Worm (Caenorhabditis elegans) whole organism, late embryonic: Measurements from ENCODE around the gene ZK1098.9.
A peak's percentile ranks its signal among the peaks of the same experiment; 100 is the strongest.

Source experiments
- K02D7.2 ChIP-seq: sonication (generic microtip); optimal IDR thresholded peaks from 2 replicates; lab custom pipeline; 2017; ENCODE audit warnings: mild to moderate bottlenecking, missing genetic modification characterization, missing compliant biosample characterization
- K09A11.1 ChIP-seq: sonication (generic microtip); optimal IDR thresholded peaks from 2 replicates; lab custom pipeline; 2017; ENCODE audit warnings: antibody characterized with exemption, mild to moderate bottlenecking, missing genetic modification characterization, missing compliant biosample characterization; ENCODE audit not compliant: insufficient read depth
- T23F11.4 ChIP-seq: fragments of 200-800 bp; sonication (Bioruptor generic); optimal IDR thresholded peaks from 2 replicates; lab custom pipeline; 2018; ENCODE audit warnings: mild to moderate bottlenecking, missing genetic modification characterization, missing compliant biosample characterization
- Y22D7AL.16 ChIP-seq: sonication (generic microtip); optimal IDR thresholded peaks from 2 replicates; lab custom pipeline; 2016; ENCODE audit warnings: missing genetic modification characterization, missing compliant biosample characterization
- ahr-1 ChIP-seq: sonication (generic microtip); optimal IDR thresholded peaks from 2 replicates; lab custom pipeline; 2016; ENCODE audit warnings: missing genetic modification characterization, missing compliant biosample characterization
- ceh-14 ChIP-seq: sonication (generic microtip); optimal IDR thresholded peaks from 2 replicates; lab custom pipeline; 2016; ENCODE audit warnings: missing genotype, missing genetic modification characterization, missing compliant biosample characterization
- ceh-22 ChIP-seq: sonication (generic microtip); optimal IDR thresholded peaks from 2 replicates; lab custom pipeline; 2017; ENCODE audit warnings: missing biosample characterization, missing genetic modification characterization
- ceh-30 ChIP-seq: fragments of 150-350 bp; optimal IDR thresholded peaks from 2 replicates; lab custom pipeline; 2014; ENCODE audit warnings: missing biosample characterization, missing genetic modification characterization
- ceh-34 ChIP-seq: sonication (generic microtip); optimal IDR thresholded peaks from 2 replicates; lab custom pipeline; 2016; ENCODE audit warnings: mild to moderate bottlenecking, missing genetic modification characterization, missing compliant biosample characterization
- ceh-48 ChIP-seq: sonication (generic microtip); optimal IDR thresholded peaks from 2 replicates; lab custom pipeline; 2016; ENCODE audit warnings: missing genetic modification characterization, inconsistent platforms, missing compliant biosample characterization
- ceh-6 ChIP-seq: fragments of 200-800 bp; sonication (Bioruptor generic); optimal IDR thresholded peaks from 2 replicates; lab custom pipeline; 2018; ENCODE audit warnings: mild to moderate bottlenecking, missing genetic modification characterization, missing compliant biosample characterization
- elt-2 ChIP-seq: sonication (generic microtip); optimal IDR thresholded peaks from 2 replicates; lab custom pipeline; 2016; ENCODE audit warnings: missing genetic modification reagents, missing genetic modification characterization, missing compliant biosample characterization
- fkh-6 ChIP-seq: sonication (generic microtip); optimal IDR thresholded peaks from 2 replicates; lab custom pipeline; 2016; ENCODE audit warnings: missing genetic modification characterization, missing compliant biosample characterization
- hlh-30 ChIP-seq: sonication (generic microtip); optimal IDR thresholded peaks from 2 replicates; lab custom pipeline; 2017; ENCODE audit warnings: antibody characterized with exemption, missing genetic modification characterization, missing compliant biosample characterization; ENCODE audit not compliant: insufficient read depth
- hlh-6 ChIP-seq: sonication (generic microtip); optimal IDR thresholded peaks from 2 replicates; lab custom pipeline; 2016; ENCODE audit warnings: missing genotype, missing genetic modification characterization, missing compliant biosample characterization
- madf-2 ChIP-seq: sonication (generic microtip); optimal IDR thresholded peaks from 2 replicates; lab custom pipeline; 2017; ENCODE audit warnings: missing genetic modification characterization, missing compliant biosample characterization
- mec-3 ChIP-seq: sonication (generic microtip); optimal IDR thresholded peaks from 2 replicates; lab custom pipeline; 2016; ENCODE audit warnings: borderline replicate concordance, missing genetic modification characterization, missing compliant biosample characterization
- nfya-1 ChIP-seq: sonication (generic microtip); optimal IDR thresholded peaks from 2 replicates; lab custom pipeline; 2017; ENCODE audit warnings: missing genetic modification characterization, mild to moderate bottlenecking, missing compliant biosample characterization, antibody characterized with exemption, moderate library complexity
- nhr-11 ChIP-seq: fragments of 150-350 bp; optimal IDR thresholded peaks from 2 replicates; lab custom pipeline; 2014; ENCODE audit warnings: missing biosample characterization, missing genetic modification characterization
- npax-4 ChIP-seq: sonication (generic microtip); optimal IDR thresholded peaks from 2 replicates; lab custom pipeline; 2016; ENCODE audit warnings: missing genetic modification characterization, missing compliant biosample characterization
- odd-2 ChIP-seq: sonication (generic microtip); optimal IDR thresholded peaks from 2 replicates; lab custom pipeline; 2017; ENCODE audit warnings: antibody characterized with exemption, mild to moderate bottlenecking, missing genetic modification characterization, missing compliant biosample characterization
- pax-1 ChIP-seq: fragments of 150-350 bp; optimal IDR thresholded peaks from 2 replicates; lab custom pipeline; 2014; ENCODE audit warnings: missing biosample characterization, missing genetic modification characterization
- pha-2 ChIP-seq: sonication (generic microtip); optimal IDR thresholded peaks from 2 replicates; lab custom pipeline; 2017; ENCODE audit warnings: mild to moderate bottlenecking, missing genetic modification characterization, missing compliant biosample characterization
- pqm-1 ChIP-seq: sonication (generic microtip); optimal IDR thresholded peaks from 2 replicates; lab custom pipeline; 2016; ENCODE audit warnings: missing genetic modification characterization, missing compliant biosample characterization
- rnt-1 ChIP-seq: sonication (generic microtip); optimal IDR thresholded peaks from 2 replicates; lab custom pipeline; 2016; ENCODE audit warnings: missing genetic modification characterization, missing compliant biosample characterization
- tbx-2 ChIP-seq: sonication (generic microtip); optimal IDR thresholded peaks from 2 replicates; lab custom pipeline; 2016; ENCODE audit warnings: missing genetic modification characterization, missing compliant biosample characterization
- ttx-3 ChIP-seq: sonication (generic microtip); optimal IDR thresholded peaks from 2 replicates; lab custom pipeline; 2016; ENCODE audit warnings: missing genetic modification reagents, missing genetic modification characterization, missing compliant biosample characterization
- unc-42 ChIP-seq: sonication (generic microtip); optimal IDR thresholded peaks from 2 replicates; lab custom pipeline; 2016; ENCODE audit warnings: missing genotype, missing genetic modification characterization, missing compliant biosample characterization
- zip-5 ChIP-seq: sonication (generic microtip); optimal IDR thresholded peaks from 2 replicates; lab custom pipeline; 2016; ENCODE audit warnings: missing genetic modification characterization, missing compliant biosample characterization
- ztf-16 ChIP-seq: sonication (generic microtip); optimal IDR thresholded peaks from 2 replicates; lab custom pipeline; 2017; ENCODE audit warnings: missing genetic modification characterization, missing compliant biosample characterization

Gene ZK1098.9

DNA sequence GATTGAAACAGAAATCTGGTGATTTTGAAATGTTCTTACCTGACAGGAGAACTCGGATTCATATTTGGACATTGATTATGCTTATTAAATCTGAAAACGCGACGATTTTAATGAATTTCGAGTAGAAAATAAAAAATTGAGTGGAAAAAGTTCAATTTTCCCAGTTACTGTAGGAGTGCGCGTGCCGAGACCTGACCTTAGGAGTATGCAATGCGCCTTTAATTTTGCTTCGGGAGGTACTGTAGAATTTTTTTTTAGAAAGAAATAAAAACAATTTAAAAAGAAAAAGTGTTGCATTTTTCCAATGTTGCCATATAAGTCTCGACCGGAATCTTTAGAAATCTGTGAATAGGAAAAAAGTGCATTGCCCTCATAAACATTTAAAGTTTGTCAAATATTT is 21.7 kb downstream of the ZK1098.9 start, which contains the start of gene C48B4.11:
Gene C48B4.11 (minus strand): TSS at position 143 of the 400 bp plus-strand sequence.
- TF ChIP-seq nhr-11 (tag; lab: Kevin White, UChicago) (no peak), mec-3 (tag; lab: Kevin White, UChicago) (no peak), ceh-22 (no peak), madf-2 (tag; lab: Kevin White, UChicago) (no peak), T23F11.4 (GFP tag; lab: Kevin White, UChicago) (no peak), tbx-2 (tag; lab: Kevin White, UChicago) (no peak), odd-2 (tag; lab: Kevin White, UChicago) (no peak), rnt-1 (tag; lab: Kevin White, UChicago) (no peak), ceh-34 (tag; lab: Kevin White, UChicago) (no peak), ceh-14 (tag; lab: Kevin White, UChicago) (no peak), elt-2 (tag; lab: Kevin White, UChicago) (no peak), ceh-30 (tag; lab: Kevin White, UChicago) (no peak), ceh-6 (GFP tag; lab: Kevin White, UChicago) (no peak), K09A11.1 (tag; lab: Kevin White, UChicago) (no peak), fkh-6 (no peak), K02D7.2 (no peak), pha-2 (tag; lab: Kevin White, UChicago) (no peak), hlh-6 (no peak)
- TF ChIP-seq, all 69 proteins: peak for 0

DNA sequence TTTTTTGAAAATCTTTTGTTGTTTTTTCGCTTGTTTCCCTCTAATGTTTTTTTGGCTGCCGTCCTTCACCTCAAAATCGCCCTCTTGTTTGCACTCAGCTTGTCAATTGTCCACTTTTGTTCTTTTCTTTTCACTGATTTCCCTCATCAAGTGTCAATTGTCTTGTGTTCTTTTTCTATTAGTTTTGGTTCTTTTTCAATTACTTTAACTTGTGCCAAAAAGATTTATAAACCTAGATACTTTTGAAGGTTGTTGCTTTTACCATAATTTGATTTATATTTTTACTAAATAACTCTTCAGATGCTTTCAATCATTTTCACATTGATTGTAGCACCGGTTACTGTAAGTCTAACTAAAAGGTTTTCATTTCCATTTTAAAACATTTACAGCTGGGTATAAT is 24.2 kb downstream of the ZK1098.9 start, which contains the start of gene C48B4.13:
Gene C48B4.13 (plus strand): TSS at position 301 of the 400 bp plus-strand sequence.
- TF ChIP-seq Y22D7AL.16 (no peak), npax-4 (tag; lab: Kevin White, UChicago) (no peak), odd-2 (tag; lab: Kevin White, UChicago) (no peak), pqm-1 (no peak)

DNA sequence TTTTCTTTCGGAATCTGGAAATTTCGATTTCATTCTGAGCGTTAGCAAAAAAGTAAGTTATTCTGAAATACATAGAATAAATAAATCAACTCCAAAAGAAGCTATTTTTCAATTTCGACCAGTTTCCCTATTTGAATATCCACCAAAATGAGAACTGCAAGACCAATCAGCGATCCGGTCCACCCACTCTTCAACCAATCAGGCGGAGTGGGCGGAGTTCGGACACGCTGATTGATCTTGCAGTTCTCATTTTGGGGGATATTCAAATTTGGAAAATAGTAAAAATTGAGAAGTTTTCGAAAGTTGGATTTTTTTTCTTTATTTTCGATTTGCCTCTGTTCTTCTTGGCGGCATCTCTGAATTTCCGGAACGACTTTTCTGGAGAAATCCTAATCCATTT is 26.6 kb downstream of the ZK1098.9 start:
- no peak for TF ChIP-seq ceh-22
- peak; percentile 99 for TF ChIP-seq nfya-1 (tag; lab: Kevin White, UChicago)

ce11 chrIII:9580039-9580891 is 36.0 kb downstream of the ZK1098.9 start, which contains the start of gene ced-7:
ced-7 (minus strand) TSS chrIII:9580089.
- no peak for TF ChIP-seq zip-5 (tag; lab: Kevin White, UChicago)
- TF ChIP-seq hlh-30 (tag; lab: Kevin White, UChicago): peak; percentile 84

- no peak for TF ChIP-seq pax-1
- TF ChIP-seq elt-2 (tag; lab: Kevin White, UChicago): peak; percentile 16
Measured at ce11 chrIII:9582240-9582639, 38.0 kb downstream of the ZK1098.9 start, which contains the start of gene C48B4.3. C48B4.3 (minus strand) TSS chrIII:9582388.

ce11 chrIII:9583224-9583623 is 39.0 kb downstream of the ZK1098.9 start:
- TF ChIP-seq unc-42 (tag; lab: Kevin White, UChicago): peak; percentile 57
- TF ChIP-seq ztf-16: no peak
- TF ChIP-seq ceh-48 (tag; lab: Kevin White, UChicago): no peak
- TF ChIP-seq ceh-14 (tag; lab: Kevin White, UChicago): peak; percentile 13
- TF ChIP-seq ahr-1 (tag; lab: Kevin White, UChicago): no peak
- TF ChIP-seq ttx-3: no peak
